Worm (Caenorhabditis elegans): ENCODE data around the gene F54F11.1.

F54F11.1 gene

DNA sequence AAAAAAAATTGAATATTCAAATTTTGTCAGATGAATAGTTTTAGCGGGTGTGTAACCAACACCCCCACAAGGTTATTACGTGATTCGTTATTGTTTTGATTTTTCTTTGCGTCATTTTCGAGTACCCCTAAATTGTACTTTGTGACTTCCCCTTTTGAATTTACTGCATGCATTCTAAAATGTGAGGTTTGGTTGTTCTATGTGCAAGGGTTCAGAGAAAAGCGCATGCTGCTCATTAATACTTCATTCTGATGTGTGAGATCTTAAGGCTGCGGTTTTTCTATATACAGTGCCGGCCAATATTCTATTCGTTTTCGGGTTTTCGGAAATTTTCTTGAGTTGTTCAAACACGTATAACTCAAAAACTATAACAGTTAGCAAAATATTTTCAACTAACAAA is 28.4 kb upstream of the F54F11.1 start:
- TF ChIP-seq nhr-71 (tag; optimal IDR thresholded peaks at IDR 0.05): peak; percentile 52
- peak; percentile 67 for TF ChIP-seq nhr-19 (GFP tag; conservative IDR thresholded peaks at IDR 0.05)
- peak; percentile 50 for TF ChIP-seq fkh-8 (tag; optimal IDR thresholded peaks at IDR 0.05)

DNA sequence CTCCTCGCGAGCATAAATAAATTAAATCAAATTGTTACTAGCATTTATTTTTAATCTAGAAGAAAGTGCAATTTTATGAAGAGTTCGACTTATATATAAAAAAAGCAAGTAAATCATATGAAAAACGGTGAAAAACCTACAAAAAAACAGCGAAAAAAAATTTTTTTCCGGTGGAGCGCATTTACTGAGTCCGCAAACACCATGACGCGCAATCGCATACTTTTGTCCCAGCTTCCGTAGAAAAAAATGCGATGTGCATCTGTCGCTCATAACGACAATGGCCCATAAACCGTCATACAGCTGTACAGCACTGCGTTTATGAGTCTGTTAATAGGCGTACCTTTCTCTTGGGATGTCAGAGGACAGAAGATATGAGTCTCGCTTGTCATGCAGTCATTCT is 26.5 kb upstream of the F54F11.1 start:
- TF ChIP-seq lin-39 (tag; optimal IDR thresholded peaks at IDR 0.05) (peak; percentile 16), C34B4.2 (tag; optimal IDR thresholded peaks at IDR 0.05) (no peak), mep-1 (tag; optimal IDR thresholded peaks at IDR 0.05) (peak; percentile 88), unc-98 (GFP tag; IDR thresholded peaks at IDR 0.05) (no peak), sptf-1 (tag; optimal IDR thresholded peaks at IDR 0.05) (no peak), rnt-1 (tag; optimal IDR thresholded peaks at IDR 0.05) (peak; percentile 73), ceh-90 (tag; optimal IDR thresholded peaks at IDR 0.05) (no peak), ets-5 (GFP tag; IDR thresholded peaks at IDR 0.05) (no peak), pqm-1 (tag; optimal IDR thresholded peaks at IDR 0.05) (no peak), nhr-11 (tag; optimal IDR thresholded peaks at IDR 0.05) (no peak), vab-15 (tag; optimal IDR thresholded peaks at IDR 0.05) (no peak), irx-1 (tag; optimal IDR thresholded peaks at IDR 0.05) (peak; percentile 10), lin-13 (GFP tag; optimal IDR thresholded peaks at IDR 0.05) (peak; percentile 36), hlh-17 (GFP tag; optimal IDR thresholded peaks at IDR 0.05; ENCODE audit: borderline replicate concordance) (no peak), zip-4 (GFP tag; optimal IDR thresholded peaks at IDR 0.05) (no peak), aly-2 (tag; optimal IDR thresholded peaks at IDR 0.05) (no peak), grh-1 (GFP tag; IDR thresholded peaks at IDR 0.05) (0 out of 2 replicates have a peak, but pooled peaks have one; percentile 26), xbp-1 (tag; optimal IDR thresholded peaks at IDR 0.05) (peak; percentile 68), isw-1 (GFP tag; IDR thresholded peaks at IDR 0.05) (peak; percentile 48), aha-1 (tag; optimal IDR thresholded peaks at IDR 0.05) (no peak), pag-3 (tag; optimal IDR thresholded peaks at IDR 0.05; ENCODE audit: borderline replicate concordance, insufficient read depth) (no peak), nhr-237 (tag; optimal IDR thresholded peaks at IDR 0.05) (no peak), unc-30 (tag; optimal IDR thresholded peaks at IDR 0.05) (no peak), egl-27 (tag; optimal IDR thresholded peaks at IDR 0.05) (no peak), fkh-8 (tag; optimal IDR thresholded peaks at IDR 0.05) (peak; percentile 25), jun-1 (tag; optimal IDR thresholded peaks at IDR 0.05) (no peak), unc-130 (tag; optimal IDR thresholded peaks at IDR 0.05) (peak; percentile 58), nhr-76 (tag; optimal IDR thresholded peaks at IDR 0.05) (no peak), mab-9 (GFP tag; IDR thresholded peaks at IDR 0.05) (no peak), nhr-28 (tag; optimal IDR thresholded peaks at IDR 0.05) (no peak), nhr-12 (tag; optimal IDR thresholded peaks at IDR 0.05) (no peak), F16B12.6 (tag; optimal IDR thresholded peaks at IDR 0.05) (peak; percentile 94), zag-1 (tag; optimal IDR thresholded peaks at IDR 0.05) (no peak), lir-3 (tag; optimal IDR thresholded peaks at IDR 0.05; ENCODE audit: poor library complexity) (no peak), ces-1 (GFP tag; optimal IDR thresholded peaks at IDR 0.05) (no peak), elt-2 (tag; optimal IDR thresholded peaks at IDR 0.05) (no peak), nhr-71 (tag; optimal IDR thresholded peaks at IDR 0.05) (peak; percentile 75), nhr-84 (tag; optimal IDR thresholded peaks at IDR 0.05) (no peak), sup-37 (GFP tag; optimal IDR thresholded peaks at IDR 0.05) (no peak), nhr-20 (tag; optimal IDR thresholded peaks at IDR 0.05) (peak; percentile 53), ceh-63 (GFP tag; optimal IDR thresholded peaks at IDR 0.05) (no peak), hpl-2 (GFP tag; optimal IDR thresholded peaks at IDR 0.05) (no peak), ztf-11 (tag; optimal IDR thresholded peaks at IDR 0.05) (peak in 1 of 2 experiments; percentile 75), nhr-19 (GFP tag; conservative IDR thresholded peaks at IDR 0.05) (peak; percentile 78), fkh-4 (tag; optimal IDR thresholded peaks at IDR 0.05; ENCODE audit: borderline replicate concordance) (no peak), C04F5.9 (tag; optimal IDR thresholded peaks at IDR 0.05) (no peak), fkh-10 (GFP tag; optimal IDR thresholded peaks at IDR 0.05) (peak; percentile 5), fos-1 (tag; optimal IDR thresholded peaks at IDR 0.05) (no peak), nhr-77 (tag; optimal IDR thresholded peaks at IDR 0.05) (no peak), ceh-82 (tag; optimal IDR thresholded peaks at IDR 0.05) (peak; percentile 51 to 57 (median 56)), egl-13 (tag; optimal IDR thresholded peaks at IDR 0.05) (peak; percentile 18)
